Worm (Caenorhabditis elegans) whole organism, midembryonic: ENCODE results near the gene C50H2.13.

Source experiments
- T22C8.4 ChIP-seq: fragments of 200-800 bp; sonication (Bioruptor generic); IDR thresholded peaks from 2 replicates; pipeline ENCODE4 v1.3.6; 2022; ENCODE audit warnings: missing genetic modification characterization, missing compliant biosample characterization
- cog-1 ChIP-seq: sonication (generic microtip); optimal IDR thresholded peaks from 2 replicates; lab custom pipeline; 2016; ENCODE audit warnings: missing genetic modification characterization, missing compliant biosample characterization
- flt-1 ChIP-seq: fragments of 200-800 bp; sonication (Bioruptor generic); IDR thresholded peaks from 2 replicates; pipeline ENCODE4 v1.3.6; 2022; ENCODE audit warnings: missing genetic modification characterization, missing compliant biosample characterization
- klf-2 ChIP-seq: fragments of 200-800 bp; sonication (Bioruptor generic); conservative IDR thresholded peaks from 2 replicates; pipeline ENCODE4 v1.3.6; 2022; ENCODE audit warnings: missing genetic modification reagents, missing genetic modification characterization, missing compliant biosample characterization
- ref-1 ChIP-seq: fragments of 200-800 bp; sonication (Bioruptor generic); conservative IDR thresholded peaks from 2 replicates; pipeline ENCODE4 v1.3.6; 2022; ENCODE audit warnings: missing genetic modification reagents, missing genetic modification characterization, missing compliant biosample characterization
- tab-1 ChIP-seq: fragments of 200-800 bp; sonication (Bioruptor generic); IDR thresholded peaks from 2 replicates; pipeline ENCODE4 v1.3.6; 2022; ENCODE audit warnings: missing genetic modification characterization, missing compliant biosample characterization
- ztf-29 ChIP-seq: fragments of 200-800 bp; sonication (Bioruptor generic); IDR thresholded peaks from 2 replicates; pipeline ENCODE4 v1.3.6; 2022; ENCODE audit warnings: missing genetic modification reagents, missing genetic modification characterization, missing compliant biosample characterization

- no peak for TF ChIP-seq ref-1 (GFP tag; lab: Robert Waterston, UW)
- no peak for TF ChIP-seq cog-1 (tag; lab: Kevin White, UChicago)
- no peak for TF ChIP-seq ztf-29 (GFP tag; lab: Robert Waterston, UW)
- no peak for TF ChIP-seq klf-2 (GFP tag; lab: Robert Waterston, UW)
- no peak for TF ChIP-seq tab-1 (GFP tag; lab: Robert Waterston, UW)
- TF ChIP-seq flt-1 (GFP tag; lab: Robert Waterston, UW) = no peak
- TF ChIP-seq T22C8.4 = no peak
Observed at ce11 chrV:9927954-9928353, 1.6 kb downstream of the C50H2.13 start.
